Worm (Caenorhabditis elegans) whole organism, L1 larva: Measurements from ENCODE around the gene Y39F10C.1.

Source experiments
- efl-1 ChIP-seq, 4 experiments: fragments of 150-350 bp; optimal IDR thresholded peaks in 3 of 4; peaks in 1 of 4; 1 replicate in 1 of 4; 2 replicates in 3 of 4; lab custom pipeline; 2014; ENCODE audit warnings: missing biosample characterization in 2 of 4, missing genetic modification characterization in 2 of 4, missing genetic modification reagents in 2 of 4
- fkh-10 ChIP-seq: sonication (generic microtip); optimal IDR thresholded peaks from 2 replicates; lab custom pipeline; 2017; ENCODE audit warnings: missing biosample characterization, missing genetic modification reagents, missing genetic modification characterization
- isw-1 ChIP-seq: fragments of 200-800 bp; sonication (Bioruptor generic); IDR thresholded peaks from 2 replicates; pipeline ENCODE4 v1.3.6; 2022; ENCODE audit warnings: missing genetic modification characterization, missing compliant biosample characterization
- nhr-12 ChIP-seq: sonication (generic microtip); optimal IDR thresholded peaks from 2 replicates; lab custom pipeline; 2017; ENCODE audit warnings: missing biosample characterization, missing genetic modification characterization
- nhr-71 ChIP-seq: sonication (generic microtip); optimal IDR thresholded peaks from 2 replicates; lab custom pipeline; 2016; ENCODE audit warnings: mild to moderate bottlenecking, missing genetic modification characterization, moderate library complexity, missing compliant biosample characterization
- nhr-76 ChIP-seq: sonication (generic microtip); optimal IDR thresholded peaks from 2 replicates; lab custom pipeline; 2017; ENCODE audit warnings: missing biosample characterization, missing genetic modification characterization
- ztf-4 ChIP-seq: fragments of 150-350 bp; optimal IDR thresholded peaks from 2 replicates; lab custom pipeline; 2014; ENCODE audit warnings: missing biosample characterization, missing genetic modification characterization

- TF ChIP-seq isw-1 (GFP tag; lab: Robert Waterston, UW) (no peak), nhr-76 (no peak), nhr-71 (tag; lab: Kevin White, UChicago) (no peak), fkh-10 (GFP tag; lab: Kevin White, UChicago) (no peak), efl-1 (optimal IDR thresholded peaks at IDR 0.05; lab: Kevin White, UChicago) (no peak), efl-1 (GFP tag; optimal IDR thresholded peaks at IDR 0.05 in 1 of 2; lab: Kevin White, UChicago) (no peak), ztf-4 (tag; lab: Kevin White, UChicago) (no peak), nhr-12 (tag; lab: Kevin White, UChicago) (no peak)
These were observed 41.4 kb upstream of the Y39F10C.1 start, which contains the start of gene T04B8.1 for ce11 chrII:633984-634383.
